Fruit fly (Drosophila melanogaster): ENCODE data around the gene CG14540.

The CG14540 gene

DNA sequence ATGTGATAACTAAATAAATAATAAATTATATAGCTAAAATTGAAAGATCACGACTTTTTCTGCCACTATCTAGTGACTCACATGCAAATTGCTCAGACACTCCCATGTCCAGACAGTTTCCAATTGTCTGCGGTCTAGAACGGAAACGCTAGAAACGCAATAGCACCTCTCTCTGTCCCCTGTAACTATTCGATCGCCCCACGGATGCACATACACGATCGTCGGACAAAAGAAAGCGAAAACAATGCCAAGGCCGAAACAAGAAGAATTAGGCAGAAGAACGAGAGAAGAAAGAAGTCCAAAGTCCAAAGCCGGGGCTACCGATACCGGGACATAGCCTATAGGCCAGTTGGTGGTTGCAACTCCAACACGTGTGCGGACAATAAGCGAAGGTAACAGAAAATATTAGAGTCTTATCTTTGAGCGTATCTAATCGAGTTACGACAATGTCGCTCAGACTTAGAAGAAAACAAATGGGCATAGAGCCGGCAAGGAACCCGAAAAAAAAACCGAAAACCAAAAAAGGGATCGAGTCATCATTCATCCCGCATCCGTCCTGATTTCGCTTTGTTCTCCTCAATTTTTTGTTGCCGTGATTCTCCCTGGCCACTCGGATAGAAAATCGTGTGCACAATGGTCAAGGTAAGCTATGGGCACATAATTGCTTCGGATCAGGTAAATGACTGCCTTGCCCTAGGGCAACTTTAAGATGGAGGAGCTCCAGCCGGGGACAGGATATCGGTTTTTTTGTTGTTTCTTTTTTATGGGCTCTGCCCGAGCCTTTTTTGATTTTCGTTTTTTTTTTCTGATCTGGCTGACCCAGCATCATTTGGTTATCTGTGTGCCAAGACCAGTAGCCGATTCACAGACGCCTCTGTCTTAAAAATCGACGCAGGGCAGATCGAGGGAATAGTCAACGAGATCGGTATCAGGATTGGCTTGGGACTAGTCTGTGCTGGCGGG, 41.9 kb downstream of the CG14540 start (continued):
- TF ChIP-seq zf30C (GFP tag; optimal IDR thresholded peaks at IDR 0.05) = no peak
- peak; percentile 75; the same call in 2 of the 3 replicates for TF ChIP-seq z (GFP tag; IDR thresholded peaks at IDR 0.05)
- no peak for TF ChIP-seq Hr51 (GFP tag; optimal IDR thresholded peaks at IDR 0.05)
- no peak for TF ChIP-seq Doc3 (GFP tag; IDR thresholded peaks at IDR 0.05; ENCODE audit: partially characterized antibody)
- TF ChIP-seq CG10366 (GFP tag; IDR thresholded peaks at IDR 0.05) = no peak
- no peak for TF ChIP-seq CG9437 (GFP tag; optimal IDR thresholded peaks at IDR 0.05)
- no peak for TF ChIP-seq CG3838 (GFP tag; optimal IDR thresholded peaks at IDR 0.05)
- TF ChIP-seq CG18764 (GFP tag; optimal IDR thresholded peaks at IDR 0.05) = no peak
- TF ChIP-seq hth (optimal IDR thresholded peaks at IDR 0.05) = no peak
- peak; percentile 99 for TF ChIP-seq CG18476 (GFP tag; optimal IDR thresholded peaks at IDR 0.05)
- TF ChIP-seq nmo (GFP tag; optimal IDR thresholded peaks at IDR 0.05) = no peak
- 0 out of 3 replicates have a peak, but pooled peaks have one; percentile 9 for TF ChIP-seq row (GFP tag; IDR thresholded peaks at IDR 0.05)
- no peak for TF ChIP-seq CG8765 (GFP tag; IDR thresholded peaks at IDR 0.05)
- TF ChIP-seq CG13624 (GFP tag; optimal IDR thresholded peaks at IDR 0.05) = no peak
- TF ChIP-seq CG10462 (GFP tag; optimal IDR thresholded peaks at IDR 0.05) = no peak
- peak; percentile 43 for TF ChIP-seq Elba2 (GFP tag; optimal IDR thresholded peaks at IDR 0.05)
- TF ChIP-seq prd (optimal IDR thresholded peaks at IDR 0.05) = no peak
- TF ChIP-seq prd (GFP tag; IDR thresholded peaks at IDR 0.05) = no peak
- TF ChIP-seq CG4820 (GFP tag; optimal IDR thresholded peaks at IDR 0.05) = no peak
- TF ChIP-seq bbx (GFP tag; IDR thresholded peaks at IDR 0.05; ENCODE audit: partially characterized antibody) = no peak
- no peak for TF ChIP-seq sd (tag; optimal IDR thresholded peaks at IDR 0.05)
- no peak for TF ChIP-seq CG10321 (GFP tag; IDR thresholded peaks at IDR 0.05)
- no peak for TF ChIP-seq hbn (GFP tag; IDR thresholded peaks at IDR 0.05; ENCODE audit: partially characterized antibody)
- no peak for TF ChIP-seq ATbp (GFP tag; optimal IDR thresholded peaks at IDR 0.05)
- TF ChIP-seq ems (GFP tag; optimal IDR thresholded peaks at IDR 0.05) = no peak
- TF ChIP-seq grau (tag; optimal IDR thresholded peaks at IDR 0.05) = no peak
- TF ChIP-seq CG7745 (tag; optimal IDR thresholded peaks at IDR 0.05) = no peak
- TF ChIP-seq peb (GFP tag; IDR thresholded peaks at IDR 0.05) = no peak
- no peak for TF ChIP-seq CG2889 (GFP tag; IDR thresholded peaks at IDR 0.05)
- peak; percentile 48 for TF ChIP-seq nom (GFP tag; optimal IDR thresholded peaks at IDR 0.05)
- TF ChIP-seq Fer2 (tag; optimal IDR thresholded peaks at IDR 0.05) = no peak
- peak; percentile 98 for TF ChIP-seq Blimp-1 (GFP tag; optimal IDR thresholded peaks at IDR 0.05)
- TF ChIP-seq CG2129 (GFP tag; IDR thresholded peaks at IDR 0.05; ENCODE audit: partially characterized antibody) = no peak
- no peak for TF ChIP-seq CG9609 (GFP tag; optimal IDR thresholded peaks at IDR 0.05)
- no peak for TF ChIP-seq ab (GFP tag; optimal IDR thresholded peaks at IDR 0.05)
- no peak for TF ChIP-seq onecut (GFP tag; IDR thresholded peaks at IDR 0.05)
- TF ChIP-seq crp (GFP tag; optimal IDR thresholded peaks at IDR 0.05) = no peak
- no peak for TF ChIP-seq chm (GFP tag; IDR thresholded peaks at IDR 0.05)
- TF ChIP-seq CG12236 (GFP tag; optimal IDR thresholded peaks at IDR 0.05) = no peak
- no peak for TF ChIP-seq CG12219 (GFP tag; optimal IDR thresholded peaks at IDR 0.05)
- TF ChIP-seq CG8290 (GFP tag; optimal IDR thresholded peaks at IDR 0.05) = no peak
- TF ChIP-seq CG8290 (tag; optimal IDR thresholded peaks at IDR 0.05) = no peak
- TF ChIP-seq pros (GFP tag; optimal IDR thresholded peaks at IDR 0.05) = peak; percentile 80
- no peak for TF ChIP-seq abd-A (tag; optimal IDR thresholded peaks at IDR 0.05)
- TF ChIP-seq jumu (GFP tag; optimal IDR thresholded peaks at IDR 0.05) = no peak
- TF ChIP-seq caup (GFP tag; optimal IDR thresholded peaks at IDR 0.05; ENCODE audit: severe bottlenecking) = no peak
- TF ChIP-seq CG10959 (GFP tag; IDR thresholded peaks at IDR 0.05) = no peak
- TF ChIP-seq CkIIα-i1 (GFP tag; IDR thresholded peaks at IDR 0.05) = no peak
- no peak for TF ChIP-seq sr (GFP tag; IDR thresholded peaks at IDR 0.05)
